Worm (Caenorhabditis elegans) whole organism, mixed stage, embryonic: ENCODE results near the gene fbxb-65.

ENCODE experiments used
- M03D4.4 ChIP-seq: sonication (generic microtip); optimal IDR thresholded peaks from 2 replicates; lab custom pipeline; 2017; ENCODE audit warnings: mild to moderate bottlenecking, missing genetic modification characterization, missing compliant biosample characterization
- bed-3 ChIP-seq: fragments of 200-800 bp; sonication (Bioruptor generic); optimal IDR thresholded peaks from 3 replicates; lab custom pipeline; 2018; ENCODE audit warnings: mild to moderate bottlenecking, missing genetic modification characterization, moderate library complexity, missing compliant biosample characterization
- blmp-1 ChIP-seq: fragments of 150-350 bp; optimal IDR thresholded peaks from 2 replicates; lab custom pipeline; 2014; ENCODE audit warnings: missing biosample characterization, missing genetic modification characterization
- ceh-43 ChIP-seq: fragments of 200-800 bp; sonication (Bioruptor generic); optimal IDR thresholded peaks from 2 replicates; lab custom pipeline; 2018; ENCODE audit warnings: mild to moderate bottlenecking, missing genetic modification characterization, moderate library complexity, missing compliant biosample characterization
- ces-1 ChIP-seq: fragments of 150-350 bp; optimal IDR thresholded peaks from 2 replicates; lab custom pipeline; 2014; ENCODE audit warnings: missing biosample characterization, missing genetic modification reagents, missing genetic modification characterization
- cnd-1 ChIP-seq: fragments of 200-800 bp; sonication (Bioruptor generic); optimal IDR thresholded peaks from 2 replicates; lab custom pipeline; 2018; ENCODE audit warnings: mild to moderate bottlenecking, missing genetic modification characterization, missing compliant biosample characterization
- drap-1 ChIP-seq: fragments of 200-800 bp; sonication (Bioruptor generic); optimal IDR thresholded peaks from 3 replicates; lab custom pipeline; 2018; ENCODE audit warnings: mild to moderate bottlenecking, missing genetic modification characterization, missing compliant biosample characterization
- elt-1 ChIP-seq: sonication (generic microtip); optimal IDR thresholded peaks from 2 replicates; lab custom pipeline; 2017; ENCODE audit warnings: missing genetic modification characterization, mild to moderate bottlenecking, missing compliant biosample characterization, antibody characterized with exemption, moderate library complexity, borderline replicate concordance; ENCODE audit not compliant: insufficient read depth
- elt-3 ChIP-seq: fragments of 150-350 bp; optimal IDR thresholded peaks from 2 replicates; lab custom pipeline; 2014; ENCODE audit warnings: missing biosample characterization, missing genetic modification characterization
- ham-2 ChIP-seq: fragments of 200-800 bp; sonication (Bioruptor generic); optimal IDR thresholded peaks from 2 replicates; lab custom pipeline; 2018; ENCODE audit warnings: mild to moderate bottlenecking, missing genetic modification characterization, missing compliant biosample characterization
- lin-13 ChIP-seq: fragments of 150-350 bp; optimal IDR thresholded peaks from 2 replicates; lab custom pipeline; 2014; ENCODE audit warnings: missing biosample characterization, missing genetic modification characterization
- lin-32 ChIP-seq: fragments of 200-800 bp; sonication (Bioruptor generic); optimal IDR thresholded peaks from 2 replicates; lab custom pipeline; 2018; ENCODE audit warnings: mild to moderate bottlenecking, missing genetic modification characterization, missing compliant biosample characterization
- lsy-2 ChIP-seq: fragments of 150-350 bp; optimal IDR thresholded peaks from 2 replicates; lab custom pipeline; 2014; ENCODE audit warnings: missing biosample characterization, missing genetic modification characterization
- mab-5 ChIP-seq: fragments of 150-350 bp; optimal IDR thresholded peaks from 2 replicates; lab custom pipeline; 2014; ENCODE audit warnings: missing biosample characterization, missing genetic modification characterization
- mep-1 ChIP-seq: fragments of 150-350 bp; optimal IDR thresholded peaks from 2 replicates; lab custom pipeline; 2017; ENCODE audit warnings: missing biosample characterization, missing genetic modification reagents, missing genetic modification characterization, inconsistent platforms
- mls-2 ChIP-seq: sonication (generic microtip); optimal IDR thresholded peaks from 2 replicates; lab custom pipeline; 2016; ENCODE audit warnings: mild to moderate bottlenecking, missing genetic modification characterization, moderate library complexity, missing compliant biosample characterization
- nhr-12 ChIP-seq: fragments of 150-350 bp; optimal IDR thresholded peaks from 2 replicates; lab custom pipeline; 2014; ENCODE audit warnings: missing biosample characterization, missing genetic modification characterization
- nhr-2 ChIP-seq: fragments of 150-350 bp; optimal IDR thresholded peaks from 2 replicates; lab custom pipeline; 2014; ENCODE audit warnings: missing biosample characterization, missing genetic modification characterization
- nhr-237 ChIP-seq: fragments of 150-350 bp; optimal IDR thresholded peaks from 2 replicates; lab custom pipeline; 2014; ENCODE audit warnings: missing biosample characterization, missing genetic modification characterization
- nhr-28 ChIP-seq: fragments of 150-350 bp; optimal IDR thresholded peaks from 2 replicates; lab custom pipeline; 2014; ENCODE audit warnings: missing biosample characterization, missing genetic modification characterization
- nhr-76 ChIP-seq: sonication (generic microtip); optimal IDR thresholded peaks from 2 replicates; lab custom pipeline; 2017; ENCODE audit warnings: missing biosample characterization, missing genetic modification characterization
- pha-4 ChIP-seq: fragments of 150-350 bp; optimal IDR thresholded peaks from 2 replicates; lab custom pipeline; 2018; ENCODE audit warnings: missing biosample characterization, missing genetic modification reagents, missing genetic modification characterization
- snpc-4 ChIP-seq: fragments of 150-350 bp; optimal IDR thresholded peaks from 2 replicates; lab custom pipeline; 2014; ENCODE audit warnings: missing biosample characterization, missing genetic modification characterization
- sptf-1 ChIP-seq: sonication (generic microtip); optimal IDR thresholded peaks from 2 replicates; lab custom pipeline; 2017; ENCODE audit warnings: mild to moderate bottlenecking, missing genetic modification characterization, moderate library complexity, missing compliant biosample characterization
- tbx-8 ChIP-seq: fragments of 200-800 bp; sonication (Bioruptor generic); optimal IDR thresholded peaks from 2 replicates; lab custom pipeline; 2018; ENCODE audit warnings: mild to moderate bottlenecking, missing genetic modification characterization, moderate library complexity, missing compliant biosample characterization
- unc-120 ChIP-seq: sonication (generic microtip); optimal IDR thresholded peaks from 2 replicates; lab custom pipeline; 2017; ENCODE audit warnings: missing genetic modification characterization, missing compliant biosample characterization; ENCODE audit not compliant: poor library complexity, severe bottlenecking
- unc-39 ChIP-seq: fragments of 150-350 bp; optimal IDR thresholded peaks from 2 replicates; lab custom pipeline; 2014; ENCODE audit warnings: missing biosample characterization, missing genetic modification characterization
- unc-62 ChIP-seq: fragments of 150-350 bp; optimal IDR thresholded peaks from 2 replicates; lab custom pipeline; 2014; ENCODE audit warnings: missing biosample characterization, missing genetic modification reagents, missing genetic modification characterization
- zip-8 ChIP-seq: fragments of 150-350 bp; optimal IDR thresholded peaks from 2 replicates; lab custom pipeline; 2014; ENCODE audit warnings: missing biosample characterization, missing genetic modification characterization
- ztf-11 ChIP-seq: fragments of 150-350 bp; optimal IDR thresholded peaks from 2 replicates; lab custom pipeline; 2014; ENCODE audit warnings: missing biosample characterization, missing genetic modification characterization

fbxb-65 gene

ce11 chrV:19288073-19288805 is 41.1 kb upstream of the fbxb-65 start, which contains the start of the genes F55C9.3 and fbxb-57:
TSS of gene F55C9.3 (minus strand) at chrV:19288173.
TSS of gene fbxb-57 (plus strand) at chrV:19288755.
- no peak for TF ChIP-seq sptf-1 (tag; lab: Kevin White, UChicago)
- TF ChIP-seq elt-1, result peak; percentile 69

- TF ChIP-seq ces-1 (GFP tag; lab: Kevin White, UChicago) (no peak), mep-1 (tag; lab: Kevin White, UChicago) (no peak), tbx-8 (no peak), elt-1 (no peak), drap-1 (GFP tag; lab: Kevin White, UChicago) (no peak), sptf-1 (tag; lab: Kevin White, UChicago) (no peak), unc-62 (GFP tag; lab: Kevin White, UChicago) (no peak), zip-8 (tag; lab: Kevin White, UChicago) (no peak), M03D4.4 (tag; lab: Kevin White, UChicago) (no peak), lin-32 (GFP tag; lab: Kevin White, UChicago) (no peak), nhr-12 (no peak), ceh-43 (no peak)
These were observed 36.3 kb upstream of the fbxb-65 start, which contains the start of gene F55C9.5 for ce11 chrV:19293025-19293424. TSS of gene F55C9.5 (minus strand) at chrV:19293125.

- TF ChIP-seq mep-1 (tag; lab: Kevin White, UChicago) (no peak), blmp-1 (no peak), ztf-11 (no peak), cnd-1 (no peak), ceh-43 (no peak), nhr-237 (tag; lab: Kevin White, UChicago) (no peak), M03D4.4 (tag; lab: Kevin White, UChicago) (no peak), mls-2 (no peak), snpc-4 (tag; lab: Kevin White, UChicago) (no peak), lin-13 (no peak), nhr-2 (tag; lab: Kevin White, UChicago) (no peak), nhr-12 (no peak), tbx-8 (no peak), mab-5 (tag; lab: Kevin White, UChicago) (no peak), nhr-76 (tag; lab: Kevin White, UChicago) (no peak), lsy-2 (no peak), unc-39 (tag; lab: Kevin White, UChicago) (no peak), sptf-1 (tag; lab: Kevin White, UChicago) (no peak), ham-2 (GFP tag; lab: Kevin White, UChicago) (no peak), unc-62 (GFP tag; lab: Kevin White, UChicago) (no peak)
These were observed 32.6 kb upstream of the fbxb-65 start, which contains the start of gene F55C9.6 for ce11 chrV:19296723-19297122. TSS of gene F55C9.6 (minus strand) at chrV:19296823.

ce11 chrV:19297510-19297909 is 31.9 kb upstream of the fbxb-65 start, which contains the start of gene fbxb-60:
TSS of gene fbxb-60 (plus strand) at chrV:19297810.
- no peak for TF ChIP-seq M03D4.4 (tag; lab: Kevin White, UChicago)
- no peak for TF ChIP-seq bed-3 (GFP tag; lab: Kevin White, UChicago)
- no peak for TF ChIP-seq tbx-8
- TF ChIP-seq cnd-1, result no peak
- TF ChIP-seq unc-120 (tag; lab: Kevin White, UChicago), result no peak
- TF ChIP-seq ham-2 (GFP tag; lab: Kevin White, UChicago), result no peak
- TF ChIP-seq, all 35 proteins: peak for 0

- TF ChIP-seq ham-2 (GFP tag; lab: Kevin White, UChicago), result no peak
- TF ChIP-seq drap-1 (GFP tag; lab: Kevin White, UChicago), result no peak
- TF ChIP-seq lin-32 (GFP tag; lab: Kevin White, UChicago), result no peak
- TF ChIP-seq unc-39 (tag; lab: Kevin White, UChicago), result no peak
- TF ChIP-seq nhr-28 (tag; lab: Kevin White, UChicago), result no peak
- no peak for TF ChIP-seq zip-8 (tag; lab: Kevin White, UChicago)
- TF ChIP-seq mls-2, result no peak
- TF ChIP-seq nhr-12, result no peak
- no peak for TF ChIP-seq nhr-76 (tag; lab: Kevin White, UChicago)
- no peak for TF ChIP-seq sptf-1 (tag; lab: Kevin White, UChicago)
- TF ChIP-seq blmp-1, result no peak
- no peak for TF ChIP-seq ztf-11
- no peak for TF ChIP-seq elt-3 (tag; lab: Kevin White, UChicago)
- TF ChIP-seq ces-1 (GFP tag; lab: Kevin White, UChicago), result no peak
- TF ChIP-seq mab-5 (tag; lab: Kevin White, UChicago), result no peak
- TF ChIP-seq elt-1, result no peak
- no peak for TF ChIP-seq pha-4
These were observed 30.1 kb upstream of the fbxb-65 start, which contains the start of gene F55C9.14 for ce11 chrV:19299262-19299661. TSS of gene F55C9.14 (plus strand) at chrV:19299562.
